Worm (Caenorhabditis elegans): ENCODE measurements around the gene klp-4.

ce11 chrX:3153133-3153532 is 25.4 kb downstream of the klp-4 start:
- TF ChIP-seq ztf-29 (GFP tag; IDR thresholded peaks at IDR 0.05) (no peak), tab-1 (GFP tag; IDR thresholded peaks at IDR 0.05) (no peak), klf-2 (GFP tag; conservative IDR thresholded peaks at IDR 0.05) (no peak), cog-1 (tag; optimal IDR thresholded peaks at IDR 0.05) (no peak), ref-1 (GFP tag; conservative IDR thresholded peaks at IDR 0.05) (no peak), med-1 (GFP tag; optimal IDR thresholded peaks at IDR 0.05; ENCODE audit: insufficient read depth) (no peak)
